Fruit fly (Drosophila melanogaster): ENCODE data around the gene CG45089.

The CG45089 gene

DNA sequence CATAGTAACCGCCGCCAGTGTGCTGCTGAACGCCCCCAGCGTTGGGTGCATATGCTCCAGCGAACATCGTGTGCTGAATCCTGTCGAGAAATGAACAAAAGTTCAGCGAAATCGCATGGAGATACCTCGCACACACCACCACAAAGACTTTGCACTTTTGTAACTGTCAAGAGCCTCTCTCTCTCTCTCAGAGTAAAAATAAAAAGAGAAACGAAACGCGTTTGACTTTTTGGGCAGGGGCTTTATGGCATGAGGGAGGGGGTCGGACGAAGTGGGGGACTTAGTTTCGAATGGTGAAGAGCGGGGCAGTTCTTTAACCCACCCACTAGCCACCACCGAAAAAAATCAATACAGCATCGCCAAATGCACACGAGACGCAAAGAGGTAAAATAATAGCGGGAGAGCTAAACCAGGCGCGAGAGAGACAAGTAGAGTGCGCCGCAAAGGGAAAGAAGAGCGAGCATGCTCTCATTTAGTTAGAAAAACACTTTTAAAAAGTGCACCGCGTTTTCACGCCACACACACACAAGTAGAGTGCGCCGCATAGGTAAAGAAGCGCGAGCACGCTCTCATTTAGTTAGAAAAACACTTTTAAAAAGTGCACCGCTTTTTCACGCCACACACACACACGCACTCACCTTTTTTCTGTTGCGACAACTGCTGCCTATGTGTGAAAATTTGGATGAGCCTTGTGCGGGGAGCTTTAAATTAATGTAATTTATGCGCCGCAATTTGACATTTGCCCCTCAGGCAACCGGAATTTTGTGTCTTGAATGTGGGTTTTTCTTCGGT lies 36.8 kb upstream of the CG45089 start (continued):
- peak in 1 of 2 experiments; percentile 30 for TF ChIP-seq Hr78 (GFP tag; optimal IDR thresholded peaks at IDR 0.05)
- TF ChIP-seq h (optimal IDR thresholded peaks at IDR 0.05) = no peak
- no peak for TF ChIP-seq CG6765 (GFP tag; optimal IDR thresholded peaks at IDR 0.05)
- no peak for TF ChIP-seq CG9876 (GFP tag; optimal IDR thresholded peaks at IDR 0.05)
- TF ChIP-seq sima (GFP tag; optimal IDR thresholded peaks at IDR 0.05) = no peak
- no peak for TF ChIP-seq CG12769 (tag; optimal IDR thresholded peaks at IDR 0.05)

- no peak for TF ChIP-seq Ets97D (GFP tag; optimal IDR thresholded peaks at IDR 0.05)
- no peak for TF ChIP-seq nau (GFP tag; optimal IDR thresholded peaks at IDR 0.05)
- TF ChIP-seq ap (GFP tag; IDR thresholded peaks at IDR 0.05) = no peak
- no peak for TF ChIP-seq NK7.1 (GFP tag; optimal IDR thresholded peaks at IDR 0.05)
- peak; percentile 91 for TF ChIP-seq CG31365 (tag; optimal IDR thresholded peaks at IDR 0.05)
- TF ChIP-seq unpg (GFP tag; optimal IDR thresholded peaks at IDR 0.05) = no peak
- TF ChIP-seq CG10147 (GFP tag; optimal IDR thresholded peaks at IDR 0.05) = no peak
- TF ChIP-seq Rx (GFP tag; IDR thresholded peaks at IDR 0.05) = no peak
- TF ChIP-seq stwl (tag; optimal IDR thresholded peaks at IDR 0.05) = peak; percentile 8
- TF ChIP-seq ttk (GFP tag; IDR thresholded peaks at IDR 0.05) = no peak
- TF ChIP-seq D19A (tag; optimal IDR thresholded peaks at IDR 0.05) = no peak
- no peak for TF ChIP-seq CG4424 (GFP tag; optimal IDR thresholded peaks at IDR 0.05)
- TF ChIP-seq Dfd (GFP tag; optimal IDR thresholded peaks at IDR 0.05) = peak in 1 of 2 experiments; percentile 20
- TF ChIP-seq rib (GFP tag; IDR thresholded peaks at IDR 0.05) = no peak
- TF ChIP-seq CG16813 (GFP tag; IDR thresholded peaks at IDR 0.05; ENCODE audit: partially characterized antibody) = no peak
- TF ChIP-seq CG9797 (GFP tag; optimal IDR thresholded peaks at IDR 0.05) = no peak
- no peak for TF ChIP-seq CG12236 (GFP tag; optimal IDR thresholded peaks at IDR 0.05)
- no peak for TF ChIP-seq Asciz (GFP tag; optimal IDR thresholded peaks at IDR 0.05)
- no peak for TF ChIP-seq Stat92E (GFP tag; optimal IDR thresholded peaks at IDR 0.05)
- no peak for TF ChIP-seq row (GFP tag; IDR thresholded peaks at IDR 0.05)
Observed at dm6 chrX:7924913-7925312, 31.3 kb upstream of the CG45089 start.

dm6 chrX:7923063-7923462 lies 29.5 kb upstream of the CG45089 start:
- TF ChIP-seq chinmo (GFP tag; IDR thresholded peaks at IDR 0.05; ENCODE audit: partially characterized antibody) (0 out of 4 replicates have a peak, but pooled peaks have one; percentile 37), CG33213 (GFP tag; optimal IDR thresholded peaks at IDR 0.05) (no peak), CG8478 (optimal IDR thresholded peaks at IDR 0.05) (peak; percentile 83), Poxn (GFP tag; IDR thresholded peaks at IDR 0.05) (no peak), Scr (GFP tag; IDR thresholded peaks at IDR 0.05; ENCODE audit: partially characterized antibody) (0 out of 2 replicates have a peak, but pooled peaks have one; percentile 14), Hsf (GFP tag; optimal IDR thresholded peaks at IDR 0.05) (no peak), cg (GFP tag; optimal IDR thresholded peaks at IDR 0.05) (peak; percentile 92), Dfd (GFP tag; optimal IDR thresholded peaks at IDR 0.05) (peak in 1 of 2 experiments; percentile 41), CHES-1-like (GFP tag; optimal IDR thresholded peaks at IDR 0.05) (no peak)

- TF ChIP-seq nom (GFP tag; optimal IDR thresholded peaks at IDR 0.05) = peak; percentile 7
- no peak for TF ChIP-seq Lim3 (GFP tag; IDR thresholded peaks at IDR 0.05)
- TF ChIP-seq stc (GFP tag; IDR thresholded peaks at IDR 0.05) = peak; percentile 78
- TF ChIP-seq CG1792 (GFP tag; optimal IDR thresholded peaks at IDR 0.05) = peak; percentile 64
- TF ChIP-seq CG1603 (tag; optimal IDR thresholded peaks at IDR 0.05) = peak; percentile 91
- peak; percentile 85 for TF ChIP-seq bab2 (GFP tag; optimal IDR thresholded peaks at IDR 0.05)
- peak; percentile 74 for TF ChIP-seq tx (GFP tag; optimal IDR thresholded peaks at IDR 0.05)
- 0 out of 3 replicates have a peak, but pooled peaks have one; percentile 20 for TF ChIP-seq jigr1 (GFP tag; IDR thresholded peaks at IDR 0.05)
- TF ChIP-seq ap (GFP tag; IDR thresholded peaks at IDR 0.05) = peak; percentile 75
- peak; percentile 96 for TF ChIP-seq vnd (GFP tag; IDR thresholded peaks at IDR 0.05; ENCODE audit: partially characterized antibody)
- TF ChIP-seq vvl (GFP tag; IDR thresholded peaks at IDR 0.05) = peak; percentile 92
- peak; percentile 81 for TF ChIP-seq trem (tag; optimal IDR thresholded peaks at IDR 0.05)
- peak; percentile 80 for TF ChIP-seq otp (GFP tag; IDR thresholded peaks at IDR 0.05)
Observed at dm6 chrX:7920081-7920688, 26.6 kb upstream of the CG45089 start, which contains the start of the genes hdm and Ykt6. Gene hdm (minus strand): TSS chrX:7920131. Gene Ykt6 (plus strand): TSS chrX:7920409.

Measured in whole organism, embryonic.